Fruit fly (Drosophila melanogaster): Measurements from ENCODE around the gene CG33298.
A peak's percentile ranks its signal among the peaks of the same experiment; 100 is the strongest.

CG33298 gene

DNA sequence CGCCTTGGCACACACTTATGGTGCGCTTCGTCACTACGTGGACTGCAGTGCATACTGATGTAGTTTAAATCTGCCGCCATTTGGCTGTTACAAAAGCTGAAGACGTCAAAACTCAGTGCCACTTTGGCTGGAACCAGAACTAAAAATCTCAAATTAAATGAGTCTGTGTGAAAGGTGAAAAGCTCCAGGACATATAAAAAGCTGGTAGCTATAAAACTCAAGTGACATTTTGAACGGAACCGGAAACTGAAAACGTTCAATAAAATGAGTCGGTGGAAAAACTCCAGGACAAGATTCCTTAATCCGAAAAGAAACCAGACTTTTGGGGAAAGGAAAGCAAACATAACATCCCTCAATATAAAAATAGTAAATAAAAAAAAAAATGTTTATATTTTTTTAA, 4.5 kb upstream of the CG33298 start (continued):
- peak; percentile 67 for TF ChIP-seq Eip75B (GFP tag; optimal IDR thresholded peaks at IDR 0.05)
- TF ChIP-seq dac (GFP tag; optimal IDR thresholded peaks at IDR 0.05), result peak; percentile 24
- peak; percentile 88 for TF ChIP-seq cyc (GFP tag; optimal IDR thresholded peaks at IDR 0.05)
- peak; percentile 62 for TF ChIP-seq CG16779 (tag; optimal IDR thresholded peaks at IDR 0.05)
- TF ChIP-seq svp (GFP tag), result peak; percentile 82
- peak; percentile 19 for TF ChIP-seq OdsH (GFP tag; optimal IDR thresholded peaks at IDR 0.05)
- peak; percentile 85 for TF ChIP-seq CG7368 (GFP tag; optimal IDR thresholded peaks at IDR 0.05)
- no peak for TF ChIP-seq CG8632 (GFP tag; optimal IDR thresholded peaks at IDR 0.05)
- TF ChIP-seq Lpt (GFP tag; optimal IDR thresholded peaks at IDR 0.05), result no peak
- peak; percentile 18 for TF ChIP-seq pdm3 (GFP tag; optimal IDR thresholded peaks at IDR 0.05)
- peak; percentile 46 for TF ChIP-seq Sox14 (GFP tag; optimal IDR thresholded peaks at IDR 0.05)
- TF ChIP-seq Blimp-1 (GFP tag; optimal IDR thresholded peaks at IDR 0.05), result peak; percentile 76
- TF ChIP-seq CG4318 (GFP tag; optimal IDR thresholded peaks at IDR 0.05), result no peak
- TF ChIP-seq Eip93F (GFP tag; optimal IDR thresholded peaks at IDR 0.05), result no peak
- TF ChIP-seq CG32006 (GFP tag; optimal IDR thresholded peaks at IDR 0.05), result no peak
- TF ChIP-seq acj6 (GFP tag; optimal IDR thresholded peaks at IDR 0.05), result no peak
- peak; percentile 69 for TF ChIP-seq Sox102F (GFP tag; optimal IDR thresholded peaks at IDR 0.05)
- peak; percentile 73 for TF ChIP-seq CG8319 (GFP tag; optimal IDR thresholded peaks at IDR 0.05)
- TF ChIP-seq CG3919 (GFP tag; optimal IDR thresholded peaks at IDR 0.05), result peak; percentile 91
- TF ChIP-seq CG1621 (tag; optimal IDR thresholded peaks at IDR 0.05), result no peak
- TF ChIP-seq CG11762 (GFP tag; optimal IDR thresholded peaks at IDR 0.05; ENCODE audit: insufficient read depth), result peak; percentile 62
- TF ChIP-seq CG6163 (GFP tag; IDR thresholded peaks at IDR 0.05), result peak; percentile 94
- TF ChIP-seq Ets96B (tag; optimal IDR thresholded peaks at IDR 0.05), result peak; percentile 48
- no peak for TF ChIP-seq CG15336 (GFP tag; IDR thresholded peaks at IDR 0.05)
- peak; percentile 96 for TF ChIP-seq Eip78C (GFP tag)
- no peak for TF ChIP-seq Ets21C (GFP tag; optimal IDR thresholded peaks at IDR 0.05)
- TF ChIP-seq CG31627 (GFP tag; optimal IDR thresholded peaks at IDR 0.05), result peak; percentile 6
- TF ChIP-seq Hr4 (GFP tag; optimal IDR thresholded peaks at IDR 0.05), result peak; percentile 41
- peak; percentile 2 for TF ChIP-seq CG10631 (GFP tag; optimal IDR thresholded peaks at IDR 0.05)
- TF ChIP-seq ss (GFP tag; optimal IDR thresholded peaks at IDR 0.05), result peak; percentile 56 to 87
- peak; percentile 42 for TF ChIP-seq Met (GFP tag; optimal IDR thresholded peaks at IDR 0.05)

DNA sequence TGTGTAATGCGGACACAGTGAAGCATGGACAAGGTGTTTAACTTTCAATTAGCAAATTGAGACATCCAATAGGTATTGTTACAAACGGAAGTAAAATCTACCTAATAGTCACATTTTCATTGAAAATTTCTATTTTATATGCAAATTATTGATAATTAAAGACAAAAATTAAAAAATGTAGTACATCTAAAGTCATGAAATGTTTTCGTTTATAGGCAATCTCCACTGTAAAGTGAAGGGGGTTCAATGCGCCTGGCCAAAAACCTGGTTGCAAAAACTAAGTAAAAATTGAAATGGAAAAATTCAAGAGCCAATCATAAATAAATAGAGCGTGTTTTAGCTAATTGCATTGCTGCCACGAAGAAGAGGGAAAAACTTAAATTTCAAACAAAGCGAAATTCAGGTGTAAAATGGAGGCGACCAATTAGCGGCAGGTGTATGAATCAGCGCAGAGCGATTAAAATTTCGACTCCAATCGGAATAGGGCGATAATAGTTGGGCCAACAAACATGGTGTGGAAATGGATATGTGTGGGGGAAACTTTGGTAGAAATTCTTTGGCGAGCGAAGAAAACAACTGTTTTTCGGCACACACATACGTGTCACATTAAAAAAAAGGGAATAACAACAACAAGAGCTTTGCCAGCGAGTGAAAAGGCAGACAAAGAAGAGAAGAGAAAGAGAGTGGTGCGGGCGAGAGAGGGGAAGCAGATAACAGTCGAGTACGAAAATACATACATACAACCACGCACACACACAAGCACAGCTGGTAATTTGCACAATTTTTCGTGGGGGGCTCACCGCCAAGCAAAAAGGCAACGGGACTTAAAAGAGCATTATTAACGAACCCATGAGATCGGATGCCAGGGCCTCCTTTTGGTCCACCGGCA, 1.7 kb upstream of the CG33298 start:
- TF ChIP-seq Eip93F (GFP tag; optimal IDR thresholded peaks at IDR 0.05) (no peak), salr (GFP tag; optimal IDR thresholded peaks at IDR 0.05) (no peak), CG31627 (GFP tag; optimal IDR thresholded peaks at IDR 0.05) (peak; percentile 31), Hr4 (GFP tag; optimal IDR thresholded peaks at IDR 0.05) (peak; percentile 73), Gug (GFP tag; IDR thresholded peaks at IDR 0.05) (no peak; the same call in 1 of the 2 replicates), CG34406 (GFP tag; optimal IDR thresholded peaks at IDR 0.05) (no peak), CG8119 (GFP tag; IDR thresholded peaks at IDR 0.05) (peak; percentile 49; the same call in 2 of the 3 replicates), Ets21C (GFP tag; optimal IDR thresholded peaks at IDR 0.05) (no peak), dsx (GFP tag; optimal IDR thresholded peaks at IDR 0.05; ENCODE audit: poor library complexity, severe bottlenecking) (no peak), Eip75B (GFP tag; optimal IDR thresholded peaks at IDR 0.05) (peak; percentile 54), achi (GFP tag; optimal IDR thresholded peaks at IDR 0.05) (peak; percentile 40), Hr38 (GFP tag; optimal IDR thresholded peaks at IDR 0.05) (no peak), CG16779 (tag; optimal IDR thresholded peaks at IDR 0.05) (no peak), CG11294 (GFP tag; IDR thresholded peaks at IDR 0.05) (no peak), CG1621 (tag; optimal IDR thresholded peaks at IDR 0.05) (peak; percentile 14), Blimp-1 (GFP tag; optimal IDR thresholded peaks at IDR 0.05) (peak; percentile 15), CG3032 (tag; optimal IDR thresholded peaks at IDR 0.05) (peak; percentile 32), fd85E (GFP tag; optimal IDR thresholded peaks at IDR 0.05) (no peak), Lpt (GFP tag; optimal IDR thresholded peaks at IDR 0.05) (no peak), Met (GFP tag; optimal IDR thresholded peaks at IDR 0.05) (peak; percentile 67), CG6276 (GFP tag; optimal IDR thresholded peaks at IDR 0.05) (peak; percentile 56), Sox15 (GFP tag; optimal IDR thresholded peaks at IDR 0.05) (peak; percentile 4), esn (GFP tag; optimal IDR thresholded peaks at IDR 0.05) (peak; percentile 40), pdm3 (GFP tag; optimal IDR thresholded peaks at IDR 0.05) (peak; percentile 36), CG11762 (GFP tag; optimal IDR thresholded peaks at IDR 0.05; ENCODE audit: insufficient read depth) (peak; percentile 15), CG4318 (GFP tag; optimal IDR thresholded peaks at IDR 0.05) (no peak), CG8319 (GFP tag; optimal IDR thresholded peaks at IDR 0.05) (peak; percentile 28), CG32006 (GFP tag; optimal IDR thresholded peaks at IDR 0.05) (peak; percentile 31), ss (GFP tag; optimal IDR thresholded peaks at IDR 0.05) (peak in 1 of 2 experiments; percentile 36), fkh (GFP tag; optimal IDR thresholded peaks at IDR 0.05) (no peak), dac (GFP tag; optimal IDR thresholded peaks at IDR 0.05) (no peak), CG7368 (GFP tag; optimal IDR thresholded peaks at IDR 0.05) (peak; percentile 36), net (GFP tag; optimal IDR thresholded peaks at IDR 0.05) (peak; percentile 10)

Data from whole organism, prepupa.